1 fruit fly cellular context compared by ENCODE assay signal in genomic region chrX:6724904-6725505, dm6.
TF ChIP-seq lines count a peak whose summit lies in the region.

No protein-coding gene starts in this region.

TF ChIP-seq in whole organism, embryonic, 481 proteins besides CTCF, POLR2A, EP300 and RAD21 (continued from another document):
- TF ChIP-seq Vsx1 (GFP tag; optimal IDR thresholded peaks at IDR 0.05; lab: Kevin White, UChicago), result no peak
- no peak for TF ChIP-seq zen2 (GFP tag; IDR thresholded peaks at IDR 0.05; lab: Robert Waterston, UW; ENCODE audit: partially characterized antibody)
- peak; percentile 36 for TF ChIP-seq stwl (tag; optimal IDR thresholded peaks at IDR 0.05; lab: Kevin White, UChicago)
- TF ChIP-seq CG7928 (GFP tag; optimal IDR thresholded peaks at IDR 0.05; lab: Kevin White, UChicago), result no peak
- TF ChIP-seq Hr39 (optimal IDR thresholded peaks at IDR 0.05; lab: Kevin White, UChicago), result no peak
- no peak for TF ChIP-seq CG11093 (GFP tag; IDR thresholded peaks at IDR 0.05; lab: Robert Waterston, UW)
- peak; percentile 94 for TF ChIP-seq CG18011 (GFP tag; optimal IDR thresholded peaks at IDR 0.05; lab: Kevin White, UChicago)
- TF ChIP-seq ERR (GFP tag; optimal IDR thresholded peaks at IDR 0.05; lab: Kevin White, UChicago), result no peak
- no peak for TF ChIP-seq ham (GFP tag; IDR thresholded peaks at IDR 0.05; lab: Robert Waterston, UW)
- no peak for TF ChIP-seq lilli (GFP tag; optimal IDR thresholded peaks at IDR 0.05; lab: Kevin White, UChicago)
